Worm (Caenorhabditis elegans) whole organism, early embryonic: ENCODE results near the gene ZK1073.1.

Source experiments
- B0310.2 ChIP-seq: sonication (generic microtip); optimal IDR thresholded peaks from 2 replicates; lab custom pipeline; 2016; ENCODE audit warnings: mild to moderate bottlenecking, missing genetic modification characterization, missing compliant biosample characterization
- F13C5.2 ChIP-seq: sonication (generic microtip); optimal IDR thresholded peaks from 2 replicates; lab custom pipeline; 2017; ENCODE audit warnings: mild to moderate bottlenecking, missing genetic modification characterization, inconsistent platforms, missing compliant biosample characterization
- ama-1 ChIP-seq: fragments of 150-350 bp; optimal IDR thresholded peaks from 2 replicates; lab custom pipeline; 2014
- ceh-13 ChIP-seq: fragments of 200-800 bp; sonication (Bioruptor generic); optimal IDR thresholded peaks from 2 replicates; lab custom pipeline; 2018; ENCODE audit warnings: mild to moderate bottlenecking, missing genetic modification characterization, missing compliant biosample characterization
- ceh-36 ChIP-seq: sonication (generic microtip); optimal IDR thresholded peaks from 2 replicates; lab custom pipeline; 2016; ENCODE audit warnings: missing genetic modification characterization, inconsistent platforms, missing compliant biosample characterization
- ets-7 ChIP-seq: sonication (generic microtip); optimal IDR thresholded peaks from 2 replicates; lab custom pipeline; 2016; ENCODE audit warnings: missing genotype, missing genetic modification characterization, missing compliant biosample characterization
- flt-1 ChIP-seq: fragments of 200-800 bp; sonication (Bioruptor generic); IDR thresholded peaks from 2 replicates; pipeline ENCODE4 v1.3.6; 2022; ENCODE audit warnings: missing genetic modification characterization, missing compliant biosample characterization
- hnd-1 ChIP-seq: sonication (generic microtip); optimal IDR thresholded peaks from 2 replicates; lab custom pipeline; 2016; ENCODE audit warnings: missing genetic modification characterization, missing compliant biosample characterization

ce11 chrX:16166994-16167393 is 38.3 kb upstream of the ZK1073.1 start:
- no peak for TF ChIP-seq ceh-13 (GFP tag; lab: Kevin White, UChicago)
- TF ChIP-seq ama-1 (lab: Kevin White, UChicago): no peak
- TF ChIP-seq hnd-1 (tag; lab: Kevin White, UChicago): no peak
- no peak for TF ChIP-seq ceh-36 (tag; lab: Kevin White, UChicago)
- TF ChIP-seq B0310.2 (tag; lab: Kevin White, UChicago): no peak
- no peak for TF ChIP-seq flt-1 (GFP tag; lab: Robert Waterston, UW)
- TF ChIP-seq F13C5.2 (tag; lab: Kevin White, UChicago): no peak
- no peak for TF ChIP-seq ets-7
